Fruit fly (Drosophila melanogaster) whole organism, embryonic: Measurements from ENCODE around the gene CG7966.

ENCODE experiments used
- ATbp ChIP-seq: fragments of 200-800 bp; sonication (Bioruptor generic); optimal IDR thresholded peaks from 2 replicates; lab custom pipeline; 2017; ENCODE audit warnings: missing biosample characterization, mild to moderate bottlenecking, missing genetic modification characterization, missing genetic modification reagents
- Abd-B ChIP-seq: fragments of 200-800 bp; sonication (Bioruptor generic); optimal IDR thresholded peaks from 2 replicates; lab custom pipeline; 2018; ENCODE audit warnings: missing biosample characterization, mild to moderate bottlenecking, missing genetic modification characterization, moderate library complexity
- Atf6 ChIP-seq: fragments of 200-800 bp; sonication (Bioruptor generic); IDR thresholded peaks from 2 replicates; pipeline ENCODE4 v1.3.6; 2022; ENCODE audit warnings: missing biosample characterization, missing genetic modification characterization
- CG10543 ChIP-seq: fragments of 200-800 bp; sonication (Bioruptor generic); optimal IDR thresholded peaks from 3 replicates; lab custom pipeline; 2017; ENCODE audit warnings: missing biosample characterization, mild to moderate bottlenecking, missing genetic modification characterization, moderate library complexity
- CG12071 ChIP-seq: fragments of 200-800 bp; sonication (Bioruptor generic); optimal IDR thresholded peaks from 3 replicates; lab custom pipeline; 2018; ENCODE audit warnings: missing biosample characterization, mild to moderate bottlenecking, missing genetic modification characterization
- CG12155 ChIP-seq: fragments of 200-800 bp; sonication (Bioruptor generic); optimal IDR thresholded peaks from 3 replicates; lab custom pipeline; 2016; ENCODE audit warnings: missing biosample characterization, missing genetic modification characterization
- CG13894 ChIP-seq: fragments of 200-800 bp; sonication (Bioruptor generic); optimal IDR thresholded peaks from 3 replicates; lab custom pipeline; 2018; ENCODE audit warnings: missing biosample characterization, mild to moderate bottlenecking, missing genetic modification characterization, moderate library complexity
- CG14050 ChIP-seq: fragments of 200-800 bp; sonication (Bioruptor generic); IDR thresholded peaks from 3 replicates; pipeline ENCODE4 v1.3.6; 2022; ENCODE audit warnings: missing biosample characterization, missing genetic modification characterization
- CG14860 ChIP-seq: fragments of 200-800 bp; sonication (Bioruptor generic); IDR thresholded peaks from 3 replicates; pipeline ENCODE4 v1.3.6; 2022; ENCODE audit warnings: missing biosample characterization, missing genetic modification characterization; ENCODE audit not compliant: partially characterized antibody
- CG17612 ChIP-seq: fragments of 200-800 bp; sonication (Bioruptor generic); IDR thresholded peaks from 2 replicates; pipeline ENCODE4 v1.3.6; 2022; ENCODE audit warnings: missing biosample characterization, missing genetic modification characterization
- CG18619 ChIP-seq: fragments of 200-800 bp; sonication (Bioruptor generic); optimal IDR thresholded peaks from 3 replicates; lab custom pipeline; 2017; ENCODE audit warnings: missing biosample characterization, mild to moderate bottlenecking, missing genetic modification characterization
- CG3163 ChIP-seq: fragments of 200-800 bp; sonication (Bioruptor generic); optimal IDR thresholded peaks from 3 replicates; lab custom pipeline; 2016; ENCODE audit warnings: missing biosample characterization, missing genetic modification characterization
- CG33557 ChIP-seq: fragments of 200-800 bp; sonication (Bioruptor generic); optimal IDR thresholded peaks from 2 replicates; lab custom pipeline; 2019; ENCODE audit warnings: missing biosample characterization, mild to moderate bottlenecking, missing genetic modification characterization, moderate library complexity
- CG34376 ChIP-seq: fragments of 200-800 bp; sonication (Bioruptor generic); optimal IDR thresholded peaks from 2 replicates; lab custom pipeline; 2018; ENCODE audit warnings: missing biosample characterization, mild to moderate bottlenecking, missing genetic modification characterization
- CG3838 ChIP-seq: fragments of 200-800 bp; sonication (Bioruptor generic); optimal IDR thresholded peaks from 3 replicates; lab custom pipeline; 2016; ENCODE audit warnings: missing biosample characterization, missing genetic modification characterization
- CG3995 ChIP-seq: fragments of 200-800 bp; sonication (Bioruptor generic); optimal IDR thresholded peaks from 3 replicates; lab custom pipeline; 2016; ENCODE audit warnings: missing biosample characterization, missing genetic modification characterization
- CG4328 ChIP-seq: fragments of 200-800 bp; sonication (Bioruptor generic); optimal IDR thresholded peaks from 3 replicates; lab custom pipeline; 2017; ENCODE audit warnings: missing biosample characterization, missing genetic modification reagents, missing genetic modification characterization
- CG6854 ChIP-seq: fragments of 200-800 bp; sonication (Bioruptor generic); optimal IDR thresholded peaks from 3 replicates; lab custom pipeline; 2017; ENCODE audit warnings: missing biosample characterization, mild to moderate bottlenecking, missing genetic modification characterization
- CG8089 ChIP-seq: fragments of 200-800 bp; sonication (Bioruptor generic); optimal IDR thresholded peaks from 3 replicates; lab custom pipeline; 2016; ENCODE audit warnings: missing biosample characterization, missing genetic modification characterization
- CG9797 ChIP-seq: fragments of 200-800 bp; sonication (Bioruptor generic); optimal IDR thresholded peaks from 3 replicates; lab custom pipeline; 2018; ENCODE audit warnings: missing biosample characterization, mild to moderate bottlenecking, missing genetic modification characterization
- Camta ChIP-seq: fragments of 200-800 bp; sonication (Bioruptor generic); optimal IDR thresholded peaks from 2 replicates; lab custom pipeline; 2016; ENCODE audit warnings: missing biosample characterization, missing genetic modification characterization
- D19B ChIP-seq: fragments of 200-800 bp; sonication (Bioruptor generic); optimal IDR thresholded peaks from 2 replicates; lab custom pipeline; 2017; ENCODE audit warnings: missing biosample characterization, mild to moderate bottlenecking, missing genetic modification characterization
- HLH4C ChIP-seq: fragments of 200-800 bp; sonication (Bioruptor generic); IDR thresholded peaks from 3 replicates; pipeline ENCODE4 v1.3.6; 2022; ENCODE audit warnings: missing biosample characterization, missing genetic modification characterization; ENCODE audit not compliant: partially characterized antibody
- HLHmδ ChIP-seq: fragments of 200-800 bp; sonication (Bioruptor generic); optimal IDR thresholded peaks from 2 replicates; lab custom pipeline; 2018; ENCODE audit warnings: missing biosample characterization, mild to moderate bottlenecking, missing genetic modification characterization, moderate library complexity
- NFAT ChIP-seq: fragments of 200-800 bp; sonication (Bioruptor generic); IDR thresholded peaks from 2 replicates; pipeline ENCODE4 v1.3.6; 2022; ENCODE audit warnings: missing biosample characterization, missing genetic modification characterization
- NK7.1 ChIP-seq: fragments of 200-800 bp; sonication (Bioruptor generic); optimal IDR thresholded peaks from 3 replicates; lab custom pipeline; 2016; ENCODE audit warnings: missing biosample characterization, missing genetic modification characterization
- Neu2 ChIP-seq: fragments of 200-800 bp; sonication (Bioruptor generic); optimal IDR thresholded peaks from 3 replicates; lab custom pipeline; 2016; ENCODE audit warnings: missing biosample characterization, missing genetic modification characterization, borderline replicate concordance
- Nf-YA ChIP-seq: fragments of 200-800 bp; sonication (Bioruptor generic); IDR thresholded peaks from 2 replicates; pipeline ENCODE4 v1.3.6; 2022; ENCODE audit warnings: missing biosample characterization, missing genetic modification characterization
- Opbp ChIP-seq: fragments of 200-800 bp; sonication (Bioruptor generic); IDR thresholded peaks from 3 replicates; pipeline ENCODE4 v1.3.6; 2022; ENCODE audit warnings: missing biosample characterization, missing genetic modification characterization; ENCODE audit not compliant: partially characterized antibody
- bab2 ChIP-seq: fragments of 200-800 bp; sonication (Bioruptor generic); optimal IDR thresholded peaks from 2 replicates; lab custom pipeline; 2016; ENCODE audit warnings: missing biosample characterization, missing genetic modification characterization
- bbx ChIP-seq: fragments of 200-800 bp; sonication (Bioruptor generic); IDR thresholded peaks from 2 replicates; pipeline ENCODE4 v1.3.6; 2022; ENCODE audit warnings: missing biosample characterization, missing genetic modification characterization; ENCODE audit not compliant: partially characterized antibody
- btn ChIP-seq: fragments of 200-800 bp; sonication (Bioruptor generic); optimal IDR thresholded peaks from 2 replicates; lab custom pipeline; 2016; ENCODE audit warnings: missing biosample characterization, missing genetic modification characterization
- cas ChIP-seq: fragments of 200-800 bp; sonication (Bioruptor generic); IDR thresholded peaks from 2 replicates; pipeline ENCODE4 v1.3.6; 2022; ENCODE audit warnings: missing biosample characterization, missing genetic modification characterization
- cato ChIP-seq: fragments of 200-800 bp; sonication (Bioruptor generic); optimal IDR thresholded peaks from 2 replicates; lab custom pipeline; 2016; ENCODE audit warnings: missing biosample characterization, missing genetic modification characterization, borderline replicate concordance
- caup ChIP-seq: fragments of 200-800 bp; sonication (Bioruptor generic); optimal IDR thresholded peaks from 3 replicates; lab custom pipeline; 2017; ENCODE audit warnings: missing biosample characterization, mild to moderate bottlenecking, missing genetic modification characterization, moderate library complexity; ENCODE audit not compliant: severe bottlenecking
- corto ChIP-seq: fragments of 200-800 bp; sonication (Bioruptor generic); optimal IDR thresholded peaks from 2 replicates; lab custom pipeline; 2016; ENCODE audit warnings: missing biosample characterization, mild to moderate bottlenecking, missing genetic modification characterization, moderate library complexity
- crc ChIP-seq: fragments of 200-800 bp; sonication (Bioruptor generic); optimal IDR thresholded peaks from 2 replicates; lab custom pipeline; 2016; ENCODE audit warnings: missing biosample characterization, missing genetic modification characterization
- dm ChIP-seq: fragments of 200-800 bp; sonication (Bioruptor generic); optimal IDR thresholded peaks from 3 replicates; lab custom pipeline; 2016; ENCODE audit warnings: missing biosample characterization, missing genetic modification characterization
- en ChIP-seq: fragments of 200-800 bp; sonication (Bioruptor generic); optimal IDR thresholded peaks from 2 replicates; lab custom pipeline; 2016; ENCODE audit warnings: missing biosample characterization, missing genetic modification characterization
- ken ChIP-seq: fragments of 200-800 bp; sonication (Bioruptor generic); IDR thresholded peaks from 3 replicates; pipeline ENCODE4 v1.3.6; 2022; ENCODE audit warnings: missing biosample characterization, missing genetic modification characterization
- nmo ChIP-seq: fragments of 200-800 bp; sonication (Bioruptor generic); optimal IDR thresholded peaks from 2 replicates; lab custom pipeline; 2018; ENCODE audit warnings: missing biosample characterization, mild to moderate bottlenecking, missing genetic modification characterization, moderate library complexity
- phol ChIP-seq: fragments of 200-800 bp; sonication (Bioruptor generic); optimal IDR thresholded peaks from 3 replicates; lab custom pipeline; 2018; ENCODE audit warnings: missing biosample characterization, mild to moderate bottlenecking, missing genetic modification characterization, moderate library complexity
- sd ChIP-seq: fragments of 200-800 bp; sonication (Bioruptor generic); optimal IDR thresholded peaks from 3 replicates; lab custom pipeline; 2018; ENCODE audit warnings: missing biosample characterization, mild to moderate bottlenecking, missing genetic modification characterization, moderate library complexity
- shn ChIP-seq: fragments of 200-800 bp; sonication (Bioruptor generic); optimal IDR thresholded peaks from 3 replicates; lab custom pipeline; 2016; ENCODE audit warnings: missing biosample characterization, missing genetic modification characterization
- sim ChIP-seq: fragments of 200-800 bp; sonication (Bioruptor generic); IDR thresholded peaks from 2 replicates; pipeline ENCODE4 v1.3.6; 2022; ENCODE audit warnings: missing biosample characterization, missing genetic modification characterization
- sr ChIP-seq: fragments of 200-800 bp; sonication (Bioruptor generic); IDR thresholded peaks from 3 replicates; pipeline ENCODE4 v1.3.6; 2022; ENCODE audit warnings: missing biosample characterization, missing genetic modification characterization
- unpg ChIP-seq: fragments of 200-800 bp; sonication (Bioruptor generic); optimal IDR thresholded peaks from 3 replicates; lab custom pipeline; 2018; ENCODE audit warnings: missing biosample characterization, mild to moderate bottlenecking, missing genetic modification characterization, moderate library complexity
- vfl ChIP-seq: fragments of 200-800 bp; sonication (Bioruptor generic); optimal IDR thresholded peaks from 2 replicates; lab custom pipeline; 2016; ENCODE audit warnings: missing biosample characterization, missing genetic modification characterization
- vnd ChIP-seq: fragments of 200-800 bp; sonication (Bioruptor generic); IDR thresholded peaks from 3 replicates; pipeline ENCODE4 v1.3.6; 2022; ENCODE audit warnings: missing biosample characterization, missing genetic modification characterization; ENCODE audit not compliant: partially characterized antibody
- wek ChIP-seq: fragments of 200-800 bp; sonication (Bioruptor generic); optimal IDR thresholded peaks from 3 replicates; lab custom pipeline; 2018; ENCODE audit warnings: missing biosample characterization, mild to moderate bottlenecking, missing genetic modification characterization, moderate library complexity

Gene CG7966

DNA sequence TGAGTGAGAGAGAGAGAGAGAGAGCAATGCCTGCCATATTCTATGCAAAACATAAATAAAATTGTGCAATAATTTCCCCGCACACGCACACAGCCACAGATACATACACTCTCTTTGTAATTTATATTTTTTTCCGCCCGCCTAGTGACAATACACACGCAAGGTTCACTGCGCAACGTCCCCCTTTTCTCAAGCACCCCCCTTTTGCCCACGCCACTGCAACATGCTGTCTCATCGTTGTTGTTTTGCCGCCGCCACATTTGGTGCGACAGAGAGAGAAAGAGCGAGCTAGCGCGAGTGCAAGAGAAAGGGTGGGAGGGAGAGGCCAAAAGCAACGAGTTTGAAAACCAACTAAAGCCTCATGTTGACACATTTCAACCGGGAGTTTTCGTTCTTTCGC lies 38.9 kb downstream of the CG7966 start (continued):
- no peak for TF ChIP-seq CG34376 (GFP tag; lab: Kevin White, UChicago)
- peak; percentile 55 for TF ChIP-seq CG14050 (GFP tag; lab: Robert Waterston, UW)
- TF ChIP-seq dm (GFP tag; lab: Kevin White, UChicago), result peak; percentile 80
- TF ChIP-seq HLH4C (GFP tag; lab: Robert Waterston, UW), result no peak
- TF ChIP-seq CG9797 (GFP tag; lab: Kevin White, UChicago), result no peak
- no peak for TF ChIP-seq sd (tag; lab: Kevin White, UChicago)
- no peak for TF ChIP-seq CG6854 (GFP tag; lab: Kevin White, UChicago)
- peak; percentile 18 for TF ChIP-seq CG4328 (GFP tag; lab: Kevin White, UChicago)
- peak; percentile 94 for TF ChIP-seq CG12155 (GFP tag; lab: Kevin White, UChicago)
- TF ChIP-seq sim (GFP tag; lab: Robert Waterston, UW), result 0 out of 2 replicates have a peak, but pooled peaks have one; percentile 30
- peak; percentile 54 for TF ChIP-seq CG3838 (GFP tag; lab: Kevin White, UChicago)
- TF ChIP-seq NFAT (GFP tag; lab: Robert Waterston, UW), result peak; percentile 58
- peak; percentile 53 for TF ChIP-seq caup (GFP tag; lab: Kevin White, UChicago)
- 0 out of 2 replicates have a peak, but pooled peaks have one; percentile 27 for TF ChIP-seq Nf-YA (GFP tag; lab: Robert Waterston, UW)
- no peak for TF ChIP-seq CG3995 (GFP tag; lab: Kevin White, UChicago)
- no peak for TF ChIP-seq CG14860 (GFP tag; lab: Robert Waterston, UW)
- peak; percentile 48 for TF ChIP-seq nmo
- no peak for TF ChIP-seq corto (GFP tag; lab: Kevin White, UChicago)
- peak; percentile 22 for TF ChIP-seq shn (GFP tag; lab: Kevin White, UChicago)
- TF ChIP-seq crc (GFP tag; lab: Kevin White, UChicago), result peak; percentile 54
- 0 out of 2 replicates have a peak, but pooled peaks have one; percentile 17 for TF ChIP-seq bbx (GFP tag; lab: Robert Waterston, UW)
- TF ChIP-seq phol (tag; lab: Kevin White, UChicago), result peak; percentile 72
- TF ChIP-seq CG3163 (GFP tag; lab: Kevin White, UChicago), result peak; percentile 61
- peak; percentile 26 for TF ChIP-seq HLHmδ (GFP tag; lab: Kevin White, UChicago)
- no peak for TF ChIP-seq CG33557 (GFP tag; lab: Kevin White, UChicago)
- TF ChIP-seq Opbp (GFP tag; lab: Robert Waterston, UW), result no peak
- TF ChIP-seq cas, result no peak
- peak; percentile 17 for TF ChIP-seq ATbp (GFP tag; lab: Kevin White, UChicago)
- peak; percentile 61 for TF ChIP-seq CG10543 (GFP tag; lab: Kevin White, UChicago)
- TF ChIP-seq cato (GFP tag; lab: Kevin White, UChicago), result no peak
- peak; percentile 32 for TF ChIP-seq btn (GFP tag; lab: Kevin White, UChicago)
- TF ChIP-seq vfl (GFP tag; lab: Kevin White, UChicago), result peak; percentile 60
- peak; percentile 68 for TF ChIP-seq bab2 (GFP tag; lab: Kevin White, UChicago)
- TF ChIP-seq CG8089 (GFP tag; lab: Kevin White, UChicago), result peak; percentile 55
- TF ChIP-seq CG17612 (GFP tag; lab: Robert Waterston, UW), result no peak
- peak; percentile 52 for TF ChIP-seq unpg (GFP tag; lab: Kevin White, UChicago)
- TF ChIP-seq vnd, result no peak
- no peak for TF ChIP-seq CG12071 (GFP tag; lab: Kevin White, UChicago)
- no peak for TF ChIP-seq en
- peak; percentile 27 for TF ChIP-seq wek (GFP tag; lab: Kevin White, UChicago)
- peak; percentile 80 for TF ChIP-seq ken
- TF ChIP-seq CG13894, result no peak
- no peak for TF ChIP-seq D19B (GFP tag; lab: Kevin White, UChicago)
- peak; percentile 59 for TF ChIP-seq NK7.1 (GFP tag; lab: Kevin White, UChicago)
- peak; percentile 66 for TF ChIP-seq CG18619 (GFP tag; lab: Kevin White, UChicago)
- TF ChIP-seq Atf6 (GFP tag; lab: Robert Waterston, UW), result peak; percentile 46; the same call in 1 of the 2 replicates
- TF ChIP-seq sr (GFP tag; lab: Robert Waterston, UW), result peak; percentile 74; the same call in 2 of the 3 replicates
- peak; percentile 53 for TF ChIP-seq Abd-B (GFP tag; lab: Kevin White, UChicago)
- no peak for TF ChIP-seq Neu2
- peak; percentile 58 for TF ChIP-seq Camta (GFP tag; lab: Kevin White, UChicago)
